Worm (Caenorhabditis elegans): ENCODE data around the gene Y75B12B.1.

ce11 chrV:15192377-15192776 is 7.9 kb downstream of the Y75B12B.1 start, which contains the start of gene plc-2:
- TF ChIP-seq dao-5 (tag; optimal IDR thresholded peaks at IDR 0.05) (no peak), him-1 (tag; optimal IDR thresholded peaks at IDR 0.05) (no peak), W03F9.2 (tag; optimal IDR thresholded peaks at IDR 0.05) (no peak)

Data from whole organism, L4/young adult.